Fruit fly (Drosophila melanogaster): Measurements from ENCODE around the gene CG15387.
A peak's percentile ranks its signal among the peaks of the same experiment; 100 is the strongest.

Gene CG15387

dm6 chr2L:2198613-2199432, 27.3 kb downstream of the CG15387 start (continued):
- TF ChIP-seq CG2202 (tag; optimal IDR thresholded peaks at IDR 0.05) (peak; percentile 84), B-H1 (GFP tag; IDR thresholded peaks at IDR 0.05) (no peak), vvl (GFP tag; IDR thresholded peaks at IDR 0.05) (no peak), row (GFP tag; IDR thresholded peaks at IDR 0.05) (no peak), HLHmδ (GFP tag; optimal IDR thresholded peaks at IDR 0.05) (peak; percentile 65), gcm (GFP tag; optimal IDR thresholded peaks at IDR 0.05) (peak; percentile 49), CG7839 (tag; optimal IDR thresholded peaks at IDR 0.05) (peak; percentile 89), CG9215 (GFP tag; IDR thresholded peaks at IDR 0.05) (no peak), rib (GFP tag; IDR thresholded peaks at IDR 0.05) (no peak), PHDP (tag; optimal IDR thresholded peaks at IDR 0.05) (peak; percentile 90), Lhr (GFP tag; optimal IDR thresholded peaks at IDR 0.05) (peak; percentile 62), ind (GFP tag; optimal IDR thresholded peaks at IDR 0.05) (peak; percentile 89), CG1792 (GFP tag; optimal IDR thresholded peaks at IDR 0.05) (peak; percentile 90), Dip2 (GFP tag; IDR thresholded peaks at IDR 0.05) (no peak), oc (tag; optimal IDR thresholded peaks at IDR 0.05) (peak; percentile 88), CG12071 (GFP tag; optimal IDR thresholded peaks at IDR 0.05) (peak; percentile 79), crol (GFP tag; IDR thresholded peaks at IDR 0.05) (no peak), C15 (GFP tag; IDR thresholded peaks at IDR 0.05) (no peak), wor (GFP tag; IDR thresholded peaks at IDR 0.05) (no peak), ham (GFP tag; IDR thresholded peaks at IDR 0.05) (no peak), insv (GFP tag; optimal IDR thresholded peaks at IDR 0.05) (no peak), nerfin-1 (tag; optimal IDR thresholded peaks at IDR 0.05) (peak; percentile 47), CG3995 (GFP tag; optimal IDR thresholded peaks at IDR 0.05) (no peak), CG32767 (GFP tag; IDR thresholded peaks at IDR 0.05) (no peak), CG10209 (GFP tag; optimal IDR thresholded peaks at IDR 0.05) (peak; percentile 88), pnt (GFP tag; optimal IDR thresholded peaks at IDR 0.05) (peak; percentile 87), Tbp (GFP tag; optimal IDR thresholded peaks at IDR 0.05) (no peak), CG9727 (GFP tag; optimal IDR thresholded peaks at IDR 0.05) (peak; percentile 85), CG17568 (GFP tag; optimal IDR thresholded peaks at IDR 0.05) (peak; percentile 77), CG11085 (GFP tag; IDR thresholded peaks at IDR 0.05) (no peak), Pdp1 (GFP tag; optimal IDR thresholded peaks at IDR 0.05) (peak; percentile 91 to 98), CG11723 (GFP tag; optimal IDR thresholded peaks at IDR 0.05) (peak; percentile 57), CG17186 (GFP tag; optimal IDR thresholded peaks at IDR 0.05) (peak; percentile 36), CG3281 (GFP tag; optimal IDR thresholded peaks at IDR 0.05) (peak; percentile 80), H15 (GFP tag; IDR thresholded peaks at IDR 0.05) (no peak), CG11398 (GFP tag; optimal IDR thresholded peaks at IDR 0.05) (peak; percentile 83), stwl (tag; optimal IDR thresholded peaks at IDR 0.05) (no peak), CG12299 (tag; optimal IDR thresholded peaks at IDR 0.05) (peak; percentile 23), so (GFP tag; IDR thresholded peaks at IDR 0.05) (no peak), Camta (GFP tag; optimal IDR thresholded peaks at IDR 0.05) (peak; percentile 83), zen (tag; optimal IDR thresholded peaks at IDR 0.05) (peak; percentile 57), dpn (GFP tag; optimal IDR thresholded peaks at IDR 0.05) (peak; percentile 86 to 91), CG14014 (GFP tag; IDR thresholded peaks at IDR 0.05) (no peak), Ssrp (tag; optimal IDR thresholded peaks at IDR 0.05) (peak; percentile 86), fd64A (GFP tag; optimal IDR thresholded peaks at IDR 0.05) (peak; percentile 74), CG31224 (GFP tag; IDR thresholded peaks at IDR 0.05) (no peak), NfI (GFP tag; optimal IDR thresholded peaks at IDR 0.05) (peak; percentile 78), B-H2 (GFP tag; optimal IDR thresholded peaks at IDR 0.05) (peak; percentile 28), bsh (GFP tag; optimal IDR thresholded peaks at IDR 0.05) (peak; percentile 96 to 97), CG4404 (GFP tag; IDR thresholded peaks at IDR 0.05) (no peak)

All from whole organism, embryonic.